Fruit fly (Drosophila melanogaster) whole organism, prepupa: Measurements from ENCODE around the gene Ugalt.

Experiments used
- CG10669 ChIP-seq: fragments of 200-800 bp; sonication (Bioruptor generic); optimal IDR thresholded peaks from 3 replicates; lab custom pipeline; 2018; ENCODE audit warnings: missing biosample characterization, mild to moderate bottlenecking, missing genetic modification characterization, moderate library complexity
- CG11294 ChIP-seq: fragments of 200-800 bp; sonication (Bioruptor generic); IDR thresholded peaks from 2 replicates; pipeline ENCODE4 v1.3.6; 2022; ENCODE audit warnings: missing biosample characterization, missing genetic modification characterization
- CG11762 ChIP-seq: fragments of 200-800 bp; sonication (Bioruptor generic); optimal IDR thresholded peaks from 3 replicates; lab custom pipeline; 2016; ENCODE audit warnings: missing biosample characterization, missing genetic modification characterization; ENCODE audit not compliant: insufficient read depth
- CG11902 ChIP-seq: fragments of 200-800 bp; sonication (Bioruptor generic); optimal IDR thresholded peaks from 3 replicates; lab custom pipeline; 2016; ENCODE audit warnings: missing biosample characterization, missing genetic modification characterization
- CG15336 ChIP-seq: fragments of 200-800 bp; sonication (Bioruptor generic); IDR thresholded peaks from 2 replicates; pipeline ENCODE4 v1.3.6; 2022; ENCODE audit warnings: missing biosample characterization, missing genetic modification characterization
- CG31627 ChIP-seq: fragments of 200-800 bp; sonication (Bioruptor generic); optimal IDR thresholded peaks from 3 replicates; lab custom pipeline; 2016; ENCODE audit warnings: missing biosample characterization, missing genetic modification characterization
- CG34406 ChIP-seq: fragments of 200-800 bp; sonication (Bioruptor generic); optimal IDR thresholded peaks from 3 replicates; lab custom pipeline; 2016; ENCODE audit warnings: missing biosample characterization, missing genetic modification characterization
- CG3919 ChIP-seq: fragments of 200-800 bp; sonication (Bioruptor generic); optimal IDR thresholded peaks from 3 replicates; lab custom pipeline; 2016; ENCODE audit warnings: missing biosample characterization, missing genetic modification characterization
- CG4318 ChIP-seq: fragments of 200-800 bp; sonication (Bioruptor generic); optimal IDR thresholded peaks from 3 replicates; lab custom pipeline; 2017; ENCODE audit warnings: missing biosample characterization, mild to moderate bottlenecking, missing genetic modification characterization
- CG6276 ChIP-seq: fragments of 200-800 bp; sonication (Bioruptor generic); optimal IDR thresholded peaks from 2 replicates; lab custom pipeline; 2017; ENCODE audit warnings: missing biosample characterization, mild to moderate bottlenecking, missing genetic modification characterization
- CG6792 ChIP-seq: fragments of 200-800 bp; sonication (Bioruptor generic); optimal IDR thresholded peaks from 3 replicates; lab custom pipeline; 2016; ENCODE audit warnings: missing biosample characterization, missing genetic modification characterization
- CG6808 ChIP-seq: fragments of 200-800 bp; sonication (Bioruptor generic); optimal IDR thresholded peaks from 3 replicates; lab custom pipeline; 2017; ENCODE audit warnings: missing biosample characterization, missing genetic modification characterization, mild to moderate bottlenecking, moderate library complexity, missing genetic modification reagents
- CG6854 ChIP-seq: fragments of 200-800 bp; sonication (Bioruptor generic); optimal IDR thresholded peaks from 2 replicates; lab custom pipeline; 2017; ENCODE audit warnings: missing biosample characterization, mild to moderate bottlenecking, missing genetic modification characterization
- CG7368 ChIP-seq: fragments of 200-800 bp; sonication (Bioruptor generic); optimal IDR thresholded peaks from 3 replicates; lab custom pipeline; 2016; ENCODE audit warnings: missing biosample characterization, missing genetic modification characterization
- CG8119 ChIP-seq: fragments of 200-800 bp; sonication (Bioruptor generic); IDR thresholded peaks from 3 replicates; pipeline ENCODE4 v1.3.6; 2022; ENCODE audit warnings: missing biosample characterization, missing genetic modification characterization
- CG8319 ChIP-seq: fragments of 200-800 bp; sonication (Bioruptor generic); optimal IDR thresholded peaks from 3 replicates; lab custom pipeline; 2016; ENCODE audit warnings: missing biosample characterization, missing genetic modification characterization
- Eip93F ChIP-seq: fragments of 200-800 bp; sonication (Bioruptor generic); optimal IDR thresholded peaks from 2 replicates; lab custom pipeline; 2016; ENCODE audit warnings: missing biosample characterization, mild to moderate bottlenecking, missing genetic modification characterization
- Gug ChIP-seq: fragments of 200-800 bp; sonication (Bioruptor generic); IDR thresholded peaks from 2 replicates; pipeline ENCODE4 v1.3.6; 2022; ENCODE audit warnings: missing biosample characterization, missing genetic modification characterization
- Hr4 ChIP-seq: fragments of 200-800 bp; sonication (Bioruptor generic); optimal IDR thresholded peaks from 3 replicates; lab custom pipeline; 2016; ENCODE audit warnings: missing biosample characterization, missing genetic modification characterization
- Met ChIP-seq: fragments of 200-800 bp; sonication (Bioruptor generic); optimal IDR thresholded peaks from 3 replicates; lab custom pipeline; 2016; ENCODE audit warnings: missing biosample characterization, missing genetic modification characterization
- Smox ChIP-seq: fragments of 200-800 bp; sonication (Bioruptor generic); optimal IDR thresholded peaks from 3 replicates; lab custom pipeline; 2016; ENCODE audit warnings: missing biosample characterization, missing genetic modification characterization
- fd59A ChIP-seq: fragments of 200-800 bp; sonication (Bioruptor generic); optimal IDR thresholded peaks from 2 replicates; lab custom pipeline; 2017; ENCODE audit warnings: missing biosample characterization, mild to moderate bottlenecking, missing genetic modification characterization, missing genetic modification reagents
- fd85E ChIP-seq: fragments of 200-800 bp; sonication (Bioruptor generic); optimal IDR thresholded peaks from 3 replicates; lab custom pipeline; 2016; ENCODE audit warnings: missing biosample characterization, missing genetic modification characterization
- fkh ChIP-seq: fragments of 200-800 bp; sonication (Bioruptor generic); optimal IDR thresholded peaks from 3 replicates; lab custom pipeline; 2017; ENCODE audit warnings: missing biosample characterization, mild to moderate bottlenecking, missing genetic modification characterization, moderate library complexity
- net ChIP-seq: fragments of 200-800 bp; sonication (Bioruptor generic); optimal IDR thresholded peaks from 3 replicates; lab custom pipeline; 2016; ENCODE audit warnings: missing biosample characterization, missing genetic modification characterization
- salr ChIP-seq, 2 experiments: fragments of 200-800 bp; sonication (Bioruptor generic); optimal IDR thresholded peaks; 3 replicates each; lab custom pipeline; 2016 to 2018; ENCODE audit warnings: missing biosample characterization in 2 of 2, missing genetic modification characterization in 2 of 2, mild to moderate bottlenecking in 1 of 2
- spab ChIP-seq: fragments of 200-800 bp; sonication (Bioruptor generic); optimal IDR thresholded peaks from 2 replicates; lab custom pipeline; 2017; ENCODE audit warnings: missing biosample characterization, mild to moderate bottlenecking, missing genetic modification characterization, missing genetic modification reagents
- ss ChIP-seq, 2 experiments: fragments of 200-800 bp; sonication (Bioruptor generic); optimal IDR thresholded peaks; 2 replicates in 1 of 2; 3 replicates in 1 of 2; lab custom pipeline; 2017 to 2018; ENCODE audit warnings: mild to moderate bottlenecking in 2 of 2, missing biosample characterization in 2 of 2, missing genetic modification characterization in 2 of 2, moderate library complexity in 1 of 2
- svp ChIP-seq: fragments of 200-800 bp; sonication (Bioruptor generic); peaks from one replicate; lab custom pipeline; 2016; ENCODE audit warnings: missing biosample characterization, missing genetic modification characterization
- topi ChIP-seq: fragments of 200-800 bp; sonication (Bioruptor generic); optimal IDR thresholded peaks from 3 replicates; lab custom pipeline; 2016; ENCODE audit warnings: missing biosample characterization, missing genetic modification characterization
- vri ChIP-seq: fragments of 200-800 bp; sonication (Bioruptor generic); optimal IDR thresholded peaks from 3 replicates; lab custom pipeline; 2016; ENCODE audit warnings: missing biosample characterization, mild to moderate bottlenecking, missing genetic modification characterization

The Ugalt gene

DNA sequence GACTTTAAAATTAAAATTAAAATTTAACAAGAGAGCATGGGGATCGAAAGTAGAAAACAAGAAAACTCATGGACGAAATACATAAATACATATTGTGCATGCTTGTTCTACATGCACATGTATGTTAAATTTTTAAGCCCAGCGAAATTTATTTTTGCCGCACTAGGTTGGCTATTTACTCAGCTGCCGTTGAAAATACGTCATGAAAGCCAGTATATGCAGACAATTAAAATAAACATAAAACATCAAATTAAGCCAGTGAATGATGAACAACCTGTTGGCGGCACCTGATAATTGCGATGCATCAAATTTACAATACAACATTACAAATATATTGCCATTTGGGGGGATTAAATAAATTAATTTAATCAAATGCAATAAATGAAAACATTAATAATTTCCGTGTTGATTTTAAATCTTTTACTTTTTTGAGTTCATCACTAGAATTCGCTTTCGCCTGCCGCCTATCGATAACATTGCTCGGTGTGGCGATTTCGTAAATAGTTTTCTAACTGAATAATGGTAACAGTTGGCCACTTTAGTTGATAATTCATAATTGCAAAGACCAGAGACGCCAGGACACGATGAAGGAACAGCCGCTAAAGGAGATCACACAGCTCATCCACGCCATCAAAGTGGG lies 602 bp upstream of the Ugalt start, which contains the start of gene eIF2Bbeta:
eIF2Bbeta (plus strand) TSS at position 438 of the 640 bp plus-strand sequence.
- TF ChIP-seq CG11902, result no peak
- peak; percentile 1 for TF ChIP-seq CG31627 (GFP tag; lab: Kevin White, UChicago)

DNA sequence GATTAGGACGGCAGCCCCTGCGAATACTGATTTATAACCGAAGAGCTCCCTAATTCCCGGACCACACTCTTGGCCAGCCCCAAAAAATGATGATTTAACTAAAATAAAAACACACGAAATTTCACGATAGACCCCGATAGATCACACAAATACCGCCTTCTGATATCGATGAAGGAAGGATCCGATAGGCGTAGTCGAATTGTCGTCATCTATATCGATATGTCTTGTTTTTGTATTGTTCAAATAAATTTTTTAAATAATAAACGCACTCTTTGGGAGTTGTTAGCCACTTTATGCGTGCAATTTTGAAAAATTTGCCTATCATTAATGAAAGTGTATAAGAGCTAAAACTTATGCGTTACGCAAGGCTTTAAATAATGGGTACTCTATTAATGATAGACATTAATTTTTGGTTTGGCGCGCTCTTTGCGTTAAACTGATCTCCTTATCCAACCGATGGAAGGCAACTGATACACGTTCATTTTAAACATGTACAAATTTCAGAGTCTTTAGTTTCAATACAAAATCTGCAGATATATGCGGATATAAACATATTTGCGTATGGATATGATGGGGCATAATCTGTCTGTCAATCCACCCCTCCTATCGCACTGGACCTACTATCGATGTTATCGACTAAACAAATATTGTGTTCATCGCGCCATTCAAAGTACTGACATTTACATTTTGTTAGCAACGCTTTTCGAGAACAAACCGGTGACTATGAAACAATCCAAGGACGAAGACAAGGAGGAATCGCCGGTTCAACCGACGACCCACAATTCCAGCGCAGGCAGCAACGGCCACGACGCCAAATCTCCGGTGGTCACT lies 5.4 kb downstream of the Ugalt start, which contains the start of the genes Spg7 and Lint-O:
Spg7 (minus strand) TSS at position 148 of the 831 bp plus-strand sequence.
Lint-O (plus strand) TSS at position 638 of the 831 bp plus-strand sequence.
- TF ChIP-seq fkh (GFP tag; lab: Kevin White, UChicago), result peak; percentile 70
- TF ChIP-seq CG3919 (GFP tag; lab: Kevin White, UChicago), result no peak

DNA sequence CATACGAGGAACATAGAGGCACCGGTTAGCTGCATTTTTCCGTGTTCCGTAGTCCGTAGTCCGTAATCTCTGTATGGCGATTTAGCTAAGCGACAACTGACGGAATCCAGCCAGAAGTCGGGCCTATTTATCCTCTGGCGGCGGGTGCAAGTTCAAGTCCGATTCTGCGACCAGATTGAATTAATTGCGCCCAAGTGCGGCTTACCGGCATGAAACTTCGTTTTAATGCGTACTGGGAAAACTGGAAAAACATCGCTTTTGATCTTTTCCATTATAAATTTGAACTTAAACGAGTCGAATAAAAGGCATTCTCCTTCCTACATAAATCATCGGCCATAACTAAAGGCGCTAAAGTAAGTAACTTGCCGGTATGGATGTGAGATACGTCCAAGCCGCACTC lies 9.9 kb downstream of the Ugalt start, which contains the start of gene dyw:
dyw (minus strand) TSS at position 101 of the 400 bp plus-strand sequence.
- no peak for TF ChIP-seq Hr4
- TF ChIP-seq fd59A (GFP tag; lab: Kevin White, UChicago), result no peak
- no peak for TF ChIP-seq topi (GFP tag; lab: Kevin White, UChicago)
- no peak for TF ChIP-seq Smox
- TF ChIP-seq svp (GFP tag; lab: Kevin White, UChicago), result no peak
- no peak for TF ChIP-seq CG11294
- no peak for TF ChIP-seq CG6276 (GFP tag; lab: Kevin White, UChicago)

DNA sequence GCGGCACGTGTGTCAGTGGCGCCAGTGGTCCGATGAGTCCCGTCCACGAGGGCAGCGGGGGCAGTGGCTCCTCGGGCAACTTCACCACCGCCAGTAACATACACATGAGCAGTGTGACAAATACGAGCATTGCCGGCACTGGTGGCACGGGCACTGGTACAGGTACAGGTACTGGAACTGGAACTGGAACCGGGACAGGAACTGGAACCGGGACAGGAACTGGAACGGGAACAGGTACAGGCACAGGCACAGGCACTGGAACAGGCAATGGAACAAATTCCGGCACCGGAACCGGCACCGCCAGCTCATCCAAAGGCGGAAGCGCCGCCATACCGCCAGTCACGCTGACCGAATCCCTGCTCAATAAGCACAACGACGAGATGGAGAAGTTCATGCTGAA lies 13.3 kb downstream of the Ugalt start:
- TF ChIP-seq CG15336 (GFP tag; lab: Robert Waterston, UW), result no peak
- TF ChIP-seq Gug (GFP tag; lab: Robert Waterston, UW), result no peak
- TF ChIP-seq Met, result no peak
- no peak for TF ChIP-seq CG7368
- no peak for TF ChIP-seq CG10669 (GFP tag; lab: Kevin White, UChicago)
- TF ChIP-seq CG34406 (GFP tag; lab: Kevin White, UChicago), result no peak
- no peak for TF ChIP-seq ss (GFP tag; optimal IDR thresholded peaks at IDR 0.05; lab: Kevin White, UChicago)
- TF ChIP-seq CG3919 (GFP tag; lab: Kevin White, UChicago), result no peak
- TF ChIP-seq CG4318, result no peak
- TF ChIP-seq CG6808, result no peak
- no peak for TF ChIP-seq CG6792
- no peak for TF ChIP-seq CG8319 (GFP tag; lab: Kevin White, UChicago)
- TF ChIP-seq CG8119 (GFP tag; lab: Robert Waterston, UW), result no peak
- TF ChIP-seq CG11762 (GFP tag; lab: Kevin White, UChicago), result no peak
- no peak for TF ChIP-seq Eip93F (GFP tag; lab: Kevin White, UChicago)
- TF ChIP-seq net (GFP tag; lab: Kevin White, UChicago), result no peak
- no peak for TF ChIP-seq CG6854 (GFP tag; lab: Kevin White, UChicago)
- TF ChIP-seq, all 60 proteins: peak for 0

DNA sequence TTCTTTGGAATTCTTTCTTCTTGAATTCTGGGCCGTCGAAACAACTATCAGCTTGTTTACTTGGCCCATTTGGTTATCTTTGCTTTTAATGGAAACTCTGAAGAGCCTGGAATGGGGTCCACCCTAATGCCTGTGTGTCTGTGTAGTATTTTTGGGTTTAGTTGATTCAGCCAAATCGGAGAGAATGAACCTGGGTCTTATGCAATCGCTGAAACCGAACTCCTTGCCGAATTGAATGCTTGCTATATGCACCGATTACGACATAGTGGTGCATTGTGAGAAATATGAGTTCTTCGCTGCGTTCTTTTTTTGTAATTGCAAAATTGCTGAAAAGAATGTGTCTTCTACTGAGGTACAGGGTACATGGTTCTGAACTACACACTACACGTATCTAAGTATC lies 16.7 kb downstream of the Ugalt start:
- TF ChIP-seq salr (GFP tag; optimal IDR thresholded peaks at IDR 0.05; lab: Kevin White, UChicago), result no peak
- no peak for TF ChIP-seq spab (GFP tag; lab: Kevin White, UChicago)
- TF ChIP-seq vri (GFP tag; lab: Kevin White, UChicago), result no peak
- no peak for TF ChIP-seq CG34406 (GFP tag; lab: Kevin White, UChicago)
- no peak for TF ChIP-seq CG8119 (GFP tag; lab: Robert Waterston, UW)
- TF ChIP-seq fd85E (GFP tag; lab: Kevin White, UChicago), result no peak
